Worm (Caenorhabditis elegans) whole organism, L3 larva: ENCODE measurements around the gene F27B10.1.

Experiments used
- ZK546.5 ChIP-seq: sonication (generic microtip); optimal IDR thresholded peaks from 2 replicates; lab custom pipeline; 2017; ENCODE audit warnings: missing biosample characterization, missing genetic modification characterization
- ceh-28 ChIP-seq: fragments of 150-350 bp; optimal IDR thresholded peaks from 2 replicates; lab custom pipeline; 2014; ENCODE audit warnings: missing biosample characterization, missing genetic modification reagents, missing genetic modification characterization
- fos-1 ChIP-seq: fragments of 150-350 bp; optimal IDR thresholded peaks from 2 replicates; lab custom pipeline; 2014; ENCODE audit warnings: missing biosample characterization, missing genetic modification characterization
- lin-15B ChIP-seq: fragments of 150-350 bp; optimal IDR thresholded peaks from 2 replicates; lab custom pipeline; 2014; ENCODE audit warnings: missing biosample characterization, missing genetic modification characterization
- pqm-1 ChIP-seq: fragments of 150-350 bp; optimal IDR thresholded peaks from 2 replicates; lab custom pipeline; 2017; ENCODE audit warnings: missing biosample characterization, missing genetic modification characterization, inconsistent platforms
- skn-1 ChIP-seq: fragments of 150-350 bp; optimal IDR thresholded peaks from 2 replicates; lab custom pipeline; 2014; ENCODE audit warnings: missing biosample characterization, missing genetic modification characterization
- snpc-4 ChIP-seq: fragments of 150-350 bp; optimal IDR thresholded peaks from 2 replicates; lab custom pipeline; 2014; ENCODE audit warnings: missing biosample characterization, missing genetic modification characterization
- unc-62 ChIP-seq: fragments of 150-350 bp; sonication (generic microtip); optimal IDR thresholded peaks from 4 replicates; lab custom pipeline; 2014; ENCODE audit warnings: missing biosample characterization, missing genetic modification reagents, missing genetic modification characterization

DNA sequence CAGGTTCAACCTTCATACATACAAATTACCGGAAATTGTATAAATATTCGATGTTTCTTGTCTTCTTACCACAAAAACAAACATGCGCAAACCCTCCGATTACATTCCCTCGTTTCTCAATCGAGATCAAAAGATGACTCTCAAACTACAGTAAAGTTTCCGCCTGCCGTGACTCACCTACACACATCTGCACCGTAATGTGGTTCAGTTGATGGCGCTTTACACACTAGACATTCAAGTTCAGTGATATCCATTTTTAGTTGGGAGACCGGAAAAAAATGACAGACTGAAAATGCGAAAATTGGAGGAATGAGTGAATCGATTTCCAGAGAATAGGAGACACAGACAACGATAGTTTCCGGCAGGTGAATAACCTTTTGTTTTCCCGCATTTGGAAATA, 18.9 kb downstream of the F27B10.1 start, which contains the start of gene nhr-286:
- TF ChIP-seq skn-1 (tag; lab: Kevin White, UChicago) = no peak
- no peak for TF ChIP-seq ceh-28 (tag; lab: Kevin White, UChicago)
- no peak for TF ChIP-seq pqm-1 (tag; lab: Kevin White, UChicago)
- no peak for TF ChIP-seq snpc-4
- TF ChIP-seq ZK546.5 = no peak
- no peak for TF ChIP-seq lin-15B (tag; lab: Kevin White, UChicago)
- TF ChIP-seq fos-1 (tag; lab: Kevin White, UChicago) = no peak
- no peak for TF ChIP-seq unc-62 (GFP tag; lab: Kevin White, UChicago)
